Worm (Caenorhabditis elegans): ENCODE data around the gene unc-44.

Gene unc-44

DNA sequence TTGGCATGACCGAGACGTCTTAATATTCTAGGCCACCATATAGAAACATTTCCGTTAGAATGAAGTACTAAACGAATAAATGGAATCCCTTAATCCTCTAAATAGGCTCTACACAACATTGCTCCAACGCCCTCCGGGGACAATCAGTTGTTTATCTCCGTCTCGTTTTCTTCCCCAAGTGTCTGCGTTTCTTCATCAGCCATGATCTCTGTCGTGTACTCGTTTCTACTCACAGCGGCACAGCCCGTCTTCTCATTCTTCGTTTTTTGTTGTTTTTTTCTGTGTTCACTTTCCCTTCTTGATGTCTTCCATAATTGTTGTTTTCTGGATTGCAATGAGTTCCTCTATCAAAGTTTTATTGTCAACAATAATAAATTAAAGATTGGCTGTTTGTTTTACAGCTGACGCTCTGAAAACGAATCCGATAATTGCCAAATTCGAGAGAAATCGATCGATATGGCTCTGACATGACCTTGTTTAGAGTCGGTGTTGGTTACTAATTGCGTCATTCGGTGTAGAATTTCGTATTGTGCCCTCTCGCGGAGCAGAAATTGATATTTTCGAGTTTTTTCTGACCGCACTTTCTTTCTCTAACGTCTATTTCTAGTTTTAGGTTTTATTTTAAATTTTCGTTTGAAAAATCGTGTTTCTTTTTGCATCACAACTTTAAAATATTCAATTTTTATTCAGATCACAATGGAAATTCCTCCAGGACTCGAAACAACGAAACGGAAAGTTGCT, 34.0 kb upstream of the unc-44 start, which contains the start of gene pfkb-1.2:
Gene pfkb-1.2, plus strand, starts transcription at position 691 of the 741 bp plus-strand sequence.
- TF ChIP-seq lsy-2 (tag; optimal IDR thresholded peaks at IDR 0.05) (peak in 1 of 2 experiments; percentile 14), lin-13 (GFP tag; optimal IDR thresholded peaks at IDR 0.05) (no peak), ZK546.5 (tag; optimal IDR thresholded peaks at IDR 0.05) (no peak), alr-1 (tag; optimal IDR thresholded peaks at IDR 0.05) (no peak), C34F6.9 (tag; optimal IDR thresholded peaks at IDR 0.05) (peak; percentile 30)

DNA sequence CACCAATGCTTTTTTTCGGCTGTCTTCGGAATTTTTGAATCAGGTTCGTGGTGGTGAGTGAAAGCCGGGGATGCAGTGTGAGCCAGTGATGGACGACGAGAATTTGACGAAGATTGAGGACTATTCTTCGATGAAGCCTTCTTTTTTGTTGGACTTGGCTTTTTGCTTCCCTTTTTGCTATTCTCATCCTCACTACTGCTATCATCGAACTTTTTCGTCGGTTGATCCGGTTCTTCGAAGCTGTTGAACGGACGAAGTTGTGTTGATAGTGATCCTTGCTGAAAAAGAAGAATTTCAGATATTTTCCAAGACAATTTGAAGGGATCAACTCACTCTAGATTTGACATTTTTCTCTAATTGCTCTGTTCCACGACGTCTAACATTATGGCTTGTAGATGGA, 31.2 kb upstream of the unc-44 start:
- TF ChIP-seq alr-1 (tag; optimal IDR thresholded peaks at IDR 0.05) (no peak), sem-4 (tag; optimal IDR thresholded peaks at IDR 0.05) (no peak)

DNA sequence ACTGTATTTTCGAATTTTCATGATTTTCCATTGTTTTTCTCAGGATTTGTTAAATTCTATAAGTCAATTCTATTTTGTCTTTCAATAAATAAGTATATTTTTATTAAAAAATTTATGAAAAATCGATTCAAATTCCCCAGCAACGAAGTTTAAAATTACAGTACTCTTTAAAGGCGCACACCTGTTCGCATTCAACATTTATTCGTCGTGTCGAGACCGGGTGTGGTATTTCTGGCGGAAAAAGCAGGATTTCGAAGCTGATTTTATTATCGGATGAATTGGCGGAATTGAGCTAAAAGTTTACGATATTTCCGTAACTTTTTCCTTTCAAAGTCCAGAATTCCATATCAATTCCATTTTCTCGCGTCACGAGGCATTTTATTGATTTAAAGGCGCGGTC, 29.9 kb upstream of the unc-44 start:
- TF ChIP-seq nhr-129 (tag; optimal IDR thresholded peaks at IDR 0.05) (no peak), mdl-1 (tag; optimal IDR thresholded peaks at IDR 0.05) (no peak), nhr-237 (tag; optimal IDR thresholded peaks at IDR 0.05) (no peak), ztf-4 (tag; optimal IDR thresholded peaks at IDR 0.05) (no peak), crh-2 (tag; optimal IDR thresholded peaks at IDR 0.05) (no peak), unc-55 (GFP tag; optimal IDR thresholded peaks at IDR 0.05) (no peak), alr-1 (tag; optimal IDR thresholded peaks at IDR 0.05) (no peak), ztf-1 (GFP tag; conservative IDR thresholded peaks at IDR 0.05) (no peak), ceh-16 (tag; optimal IDR thresholded peaks at IDR 0.05) (no peak), egl-27 (tag; optimal IDR thresholded peaks at IDR 0.05) (no peak), elt-1 (tag; optimal IDR thresholded peaks at IDR 0.05) (no peak), sem-4 (tag; optimal IDR thresholded peaks at IDR 0.05) (no peak), mab-5 (tag; optimal IDR thresholded peaks at IDR 0.05) (no peak), nhr-25 (tag; optimal IDR thresholded peaks at IDR 0.05) (no peak)

DNA sequence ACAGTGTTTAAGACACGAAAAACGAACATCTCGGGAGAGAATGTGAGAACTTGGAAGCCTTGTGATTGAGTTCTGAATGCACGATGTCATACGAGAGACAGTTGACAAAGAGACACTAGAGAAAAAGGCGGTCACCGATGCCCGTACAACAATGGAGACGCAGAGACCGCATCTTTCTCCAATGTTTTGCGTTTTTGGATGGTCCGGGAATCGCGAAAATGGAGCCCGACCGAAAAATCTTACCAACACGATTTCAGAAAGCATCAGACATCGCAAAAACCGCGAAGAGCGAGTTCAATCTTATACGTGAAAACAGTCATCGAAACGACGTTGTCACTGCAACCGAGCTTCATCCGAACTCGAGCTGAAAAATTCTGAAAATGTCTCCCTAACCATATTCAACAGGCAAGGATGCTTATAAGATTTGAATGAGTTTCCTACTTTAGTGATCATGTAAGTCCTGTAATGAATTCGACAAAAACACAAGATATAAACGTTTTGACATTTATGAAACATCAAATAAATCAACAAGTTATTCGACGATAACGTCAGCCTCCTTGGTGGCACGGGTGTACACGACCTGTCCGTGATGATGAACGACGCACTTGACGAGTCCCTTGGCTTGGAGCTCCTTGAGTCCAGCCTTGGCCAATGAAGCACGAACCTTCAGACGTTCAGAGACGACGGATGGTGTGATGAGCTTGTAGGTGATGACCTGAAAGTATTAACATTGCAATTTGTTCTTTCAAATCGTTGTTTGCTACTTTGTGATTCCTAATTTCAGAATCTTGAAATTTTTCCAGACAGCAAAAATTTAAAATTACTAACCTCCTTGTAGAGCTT, 28.5 kb upstream of the unc-44 start, which contains the start of gene inx-7:
Gene inx-7, minus strand, starts transcription at position 37 of the 843 bp plus-strand sequence.
- TF ChIP-seq ceh-82 (tag; optimal IDR thresholded peaks at IDR 0.05) (no peak), unc-62 (GFP tag; optimal IDR thresholded peaks at IDR 0.05) (no peak), unc-39 (tag; optimal IDR thresholded peaks at IDR 0.05) (no peak), nhr-11 (tag; optimal IDR thresholded peaks at IDR 0.05) (no peak), mdl-1 (tag; optimal IDR thresholded peaks at IDR 0.05) (no peak), mab-5 (tag; optimal IDR thresholded peaks at IDR 0.05) (no peak), C34F6.9 (tag; optimal IDR thresholded peaks at IDR 0.05) (peak; percentile 26), nhr-6 (tag; optimal IDR thresholded peaks at IDR 0.05) (no peak), blmp-1 (tag; optimal IDR thresholded peaks at IDR 0.05; ENCODE audit: insufficient read depth) (no peak), ztf-11 (tag; optimal IDR thresholded peaks at IDR 0.05) (no peak), nhr-12 (tag; optimal IDR thresholded peaks at IDR 0.05) (no peak), unc-55 (GFP tag; optimal IDR thresholded peaks at IDR 0.05) (no peak), ama-1 (optimal IDR thresholded peaks at IDR 0.05) (no peak), lin-11 (tag; optimal IDR thresholded peaks at IDR 0.05) (no peak), nhr-129 (tag; optimal IDR thresholded peaks at IDR 0.05) (peak; percentile 34), mbf-1 (tag; optimal IDR thresholded peaks at IDR 0.05) (no peak), sma-3 (GFP tag; optimal IDR thresholded peaks at IDR 0.05) (no peak), lin-13 (GFP tag; optimal IDR thresholded peaks at IDR 0.05) (no peak), gmeb-1 (tag; optimal IDR thresholded peaks at IDR 0.05) (no peak), elt-1 (tag; optimal IDR thresholded peaks at IDR 0.05) (no peak), ztf-4 (tag; optimal IDR thresholded peaks at IDR 0.05) (no peak), F13H6.1 (tag; optimal IDR thresholded peaks at IDR 0.05) (no peak), lsy-2 (tag; optimal IDR thresholded peaks at IDR 0.05) (peak in 1 of 2 experiments; percentile 6), zag-1 (tag; optimal IDR thresholded peaks at IDR 0.05) (no peak), nhr-237 (tag; optimal IDR thresholded peaks at IDR 0.05) (no peak)

Data from whole organism, L2 larva.